Fruit fly (Drosophila melanogaster) whole organism, embryonic: ENCODE data around the gene ND-B17.

ENCODE experiments used
- Abd-B ChIP-seq: fragments of 200-800 bp; sonication (Bioruptor generic); optimal IDR thresholded peaks from 2 replicates; lab custom pipeline; 2018; ENCODE audit warnings: missing biosample characterization, mild to moderate bottlenecking, missing genetic modification characterization, moderate library complexity
- Ada2b ChIP-seq: fragments of 200-800 bp; sonication (Bioruptor generic); IDR thresholded peaks from 2 replicates; pipeline ENCODE4 v1.3.6; 2022; ENCODE audit warnings: missing biosample characterization, missing genetic modification characterization
- Aef1 ChIP-seq: fragments of 200-800 bp; sonication (Bioruptor generic); IDR thresholded peaks from 3 replicates; pipeline ENCODE4 v1.3.6; 2022; ENCODE audit warnings: missing biosample characterization, missing genetic modification characterization
- BEAF-32 ChIP-seq: fragments of 200-800 bp; sonication (Bioruptor generic); optimal IDR thresholded peaks from 3 replicates; lab custom pipeline; 2017; ENCODE audit warnings: missing biosample characterization, missing genetic modification characterization, mild to moderate bottlenecking, moderate library complexity, missing genetic modification reagents
- Blimp-1 ChIP-seq: fragments of 200-800 bp; sonication (Bioruptor generic); optimal IDR thresholded peaks from 3 replicates; lab custom pipeline; 2018; ENCODE audit warnings: missing biosample characterization, missing genetic modification characterization, mild to moderate bottlenecking, moderate library complexity, missing genetic modification reagents
- CG10267 ChIP-seq: fragments of 200-800 bp; sonication (Bioruptor generic); optimal IDR thresholded peaks from 2 replicates; lab custom pipeline; 2018; ENCODE audit warnings: missing biosample characterization, mild to moderate bottlenecking, missing genetic modification characterization, moderate library complexity
- CG10274 ChIP-seq: fragments of 200-800 bp; sonication (Bioruptor generic); optimal IDR thresholded peaks from 3 replicates; lab custom pipeline; 2017; ENCODE audit warnings: missing biosample characterization, mild to moderate bottlenecking, missing genetic modification characterization
- CG12659 ChIP-seq: fragments of 200-800 bp; sonication (Bioruptor generic); optimal IDR thresholded peaks from 3 replicates; lab custom pipeline; 2017; ENCODE audit warnings: mild to moderate bottlenecking, missing biosample characterization, missing genetic modification reagents, missing genetic modification characterization
- CG13296 ChIP-seq: fragments of 200-800 bp; sonication (Bioruptor generic); optimal IDR thresholded peaks from 3 replicates; lab custom pipeline; 2018; ENCODE audit warnings: missing biosample characterization, mild to moderate bottlenecking, missing genetic modification characterization
- CG14050 ChIP-seq: fragments of 200-800 bp; sonication (Bioruptor generic); IDR thresholded peaks from 3 replicates; pipeline ENCODE4 v1.3.6; 2022; ENCODE audit warnings: missing biosample characterization, missing genetic modification characterization
- CG15601 ChIP-seq: fragments of 200-800 bp; sonication (Bioruptor generic); optimal IDR thresholded peaks from 3 replicates; lab custom pipeline; 2019; ENCODE audit warnings: missing biosample characterization, mild to moderate bottlenecking, missing genetic modification characterization, moderate library complexity
- CG1647 ChIP-seq: fragments of 200-800 bp; sonication (Bioruptor generic); optimal IDR thresholded peaks from 3 replicates; lab custom pipeline; 2016; ENCODE audit warnings: missing biosample characterization, missing genetic modification characterization
- CG17802 ChIP-seq: fragments of 200-800 bp; sonication (Bioruptor generic); optimal IDR thresholded peaks from 2 replicates; lab custom pipeline; 2018; ENCODE audit warnings: missing biosample characterization, mild to moderate bottlenecking, missing genetic modification characterization, moderate library complexity
- CG1832 ChIP-seq: fragments of 200-800 bp; sonication (Bioruptor generic); optimal IDR thresholded peaks from 2 replicates; lab custom pipeline; 2017; ENCODE audit warnings: missing biosample characterization, mild to moderate bottlenecking, missing genetic modification characterization, inconsistent platforms
- CG32772 ChIP-seq: fragments of 200-800 bp; sonication (Bioruptor generic); IDR thresholded peaks from 2 replicates; pipeline ENCODE4 v1.3.6; 2022; ENCODE audit warnings: missing biosample characterization, missing genetic modification characterization
- CG4404 ChIP-seq: fragments of 200-800 bp; sonication (Bioruptor generic); IDR thresholded peaks from 2 replicates; pipeline ENCODE4 v1.3.6; 2022; ENCODE audit warnings: missing biosample characterization, missing genetic modification characterization
- CG4617 ChIP-seq: fragments of 200-800 bp; sonication (Bioruptor generic); optimal IDR thresholded peaks from 3 replicates; lab custom pipeline; 2016; ENCODE audit warnings: missing biosample characterization, missing genetic modification characterization, borderline replicate concordance
- CG6254 ChIP-seq: fragments of 200-800 bp; sonication (Bioruptor generic); optimal IDR thresholded peaks from 3 replicates; lab custom pipeline; 2017; ENCODE audit warnings: mild to moderate bottlenecking, missing biosample characterization, missing genetic modification reagents, missing genetic modification characterization
- CG7556 ChIP-seq: fragments of 200-800 bp; sonication (Bioruptor generic); optimal IDR thresholded peaks from 2 replicates; lab custom pipeline; 2017; ENCODE audit warnings: missing biosample characterization, mild to moderate bottlenecking, missing genetic modification characterization
- CG8924 ChIP-seq: fragments of 200-800 bp; optimal IDR thresholded peaks from 3 replicates; lab custom pipeline; 2019; ENCODE audit warnings: missing biosample characterization, mild to moderate bottlenecking, missing genetic modification characterization, moderate library complexity
- CG9876 ChIP-seq: fragments of 200-800 bp; sonication (Bioruptor generic); optimal IDR thresholded peaks from 2 replicates; lab custom pipeline; 2016; ENCODE audit warnings: missing biosample characterization, missing genetic modification characterization
- Doc2 ChIP-seq: fragments of 200-800 bp; sonication (Bioruptor generic); IDR thresholded peaks from 2 replicates; pipeline ENCODE4 v1.3.6; 2022; ENCODE audit warnings: missing biosample characterization, missing genetic modification characterization
- Fer2 ChIP-seq: fragments of 200-800 bp; sonication (Bioruptor generic); optimal IDR thresholded peaks from 2 replicates; lab custom pipeline; 2018; ENCODE audit warnings: missing biosample characterization, mild to moderate bottlenecking, missing genetic modification characterization, moderate library complexity
- Hr51 ChIP-seq, 2 experiments: fragments of 200-800 bp; sonication (Bioruptor generic); optimal IDR thresholded peaks; 2 replicates in 1 of 2; 3 replicates in 1 of 2; lab custom pipeline; 2016 to 2018; ENCODE audit warnings: missing biosample characterization in 2 of 2, missing genetic modification characterization in 2 of 2, mild to moderate bottlenecking in 1 of 2, moderate library complexity in 1 of 2
- PHDP ChIP-seq: fragments of 200-800 bp; sonication (Bioruptor generic); optimal IDR thresholded peaks from 3 replicates; lab custom pipeline; 2018; ENCODE audit warnings: missing biosample characterization, mild to moderate bottlenecking, missing genetic modification characterization, moderate library complexity
- Sry-δ ChIP-seq: fragments of 200-800 bp; sonication (Bioruptor generic); optimal IDR thresholded peaks from 2 replicates; lab custom pipeline; 2016; ENCODE audit warnings: missing biosample characterization, missing genetic modification characterization
- Xrp1 ChIP-seq: fragments of 200-800 bp; sonication (Bioruptor generic); IDR thresholded peaks from 2 replicates; pipeline ENCODE4 v1.3.6; 2022; ENCODE audit warnings: missing biosample characterization, missing genetic modification characterization
- bab2 ChIP-seq: fragments of 200-800 bp; sonication (Bioruptor generic); optimal IDR thresholded peaks from 2 replicates; lab custom pipeline; 2016; ENCODE audit warnings: missing biosample characterization, missing genetic modification characterization
- br ChIP-seq: fragments of >200 bp; optimal IDR thresholded peaks from 2 replicates; lab custom pipeline; 2017
- btn ChIP-seq: fragments of 200-800 bp; sonication (Bioruptor generic); optimal IDR thresholded peaks from 2 replicates; lab custom pipeline; 2016; ENCODE audit warnings: missing biosample characterization, missing genetic modification characterization
- cad ChIP-seq: fragments of >200 bp; optimal IDR thresholded peaks from 2 replicates; lab custom pipeline; 2017; ENCODE audit warnings: missing biosample characterization, missing genetic modification characterization
- corto ChIP-seq: fragments of 200-800 bp; sonication (Bioruptor generic); optimal IDR thresholded peaks from 2 replicates; lab custom pipeline; 2016; ENCODE audit warnings: missing biosample characterization, mild to moderate bottlenecking, missing genetic modification characterization, moderate library complexity
- crol ChIP-seq: fragments of 200-800 bp; sonication (Bioruptor generic); IDR thresholded peaks from 2 replicates; pipeline ENCODE4 v1.3.6; 2022; ENCODE audit warnings: missing biosample characterization, missing genetic modification characterization
- crp ChIP-seq, 2 experiments: fragments of 200-800 bp; sonication (Bioruptor generic); optimal IDR thresholded peaks; 2 replicates in 1 of 2; 3 replicates in 1 of 2; lab custom pipeline; 2017; ENCODE audit warnings: missing biosample characterization in 2 of 2, missing genetic modification characterization in 2 of 2, mild to moderate bottlenecking in 1 of 2, moderate library complexity in 1 of 2
- fd102C ChIP-seq: fragments of 200-800 bp; sonication (Bioruptor generic); optimal IDR thresholded peaks from 2 replicates; lab custom pipeline; 2018; ENCODE audit warnings: missing biosample characterization, mild to moderate bottlenecking, missing genetic modification characterization, moderate library complexity
- fd96Cb ChIP-seq: fragments of 200-800 bp; sonication (Bioruptor generic); optimal IDR thresholded peaks from 2 replicates; lab custom pipeline; 2018; ENCODE audit warnings: missing biosample characterization, mild to moderate bottlenecking, missing genetic modification characterization, moderate library complexity
- hb ChIP-seq: fragments of 200-800 bp; sonication (Bioruptor generic); IDR thresholded peaks from 3 replicates; pipeline ENCODE4 v1.3.6; 2022; ENCODE audit warnings: missing biosample characterization, missing genetic modification characterization; ENCODE audit not compliant: partially characterized antibody
- jing ChIP-seq: fragments of 200-800 bp; sonication (Bioruptor generic); optimal IDR thresholded peaks from 2 replicates; lab custom pipeline; 2018; ENCODE audit warnings: missing biosample characterization, mild to moderate bottlenecking, missing genetic modification characterization
- lab ChIP-seq: fragments of 200-800 bp; sonication (Bioruptor generic); optimal IDR thresholded peaks from 3 replicates; lab custom pipeline; 2017; ENCODE audit warnings: missing biosample characterization, missing genetic modification characterization, mild to moderate bottlenecking, moderate library complexity, missing genetic modification reagents
- nau ChIP-seq: fragments of 200-800 bp; sonication (Bioruptor generic); optimal IDR thresholded peaks from 3 replicates; lab custom pipeline; 2017; ENCODE audit warnings: missing biosample characterization, mild to moderate bottlenecking, missing genetic modification characterization, missing genetic modification reagents
- nerfin-2 ChIP-seq: fragments of 200-800 bp; sonication (Bioruptor generic); IDR thresholded peaks from 2 replicates; pipeline ENCODE4 v1.3.6; 2022; ENCODE audit warnings: missing biosample characterization, missing genetic modification characterization; ENCODE audit not compliant: partially characterized antibody
- oc ChIP-seq: fragments of 200-800 bp; sonication (Bioruptor generic); optimal IDR thresholded peaks from 2 replicates; lab custom pipeline; 2018; ENCODE audit warnings: missing biosample characterization, mild to moderate bottlenecking, missing genetic modification characterization, moderate library complexity
- peb ChIP-seq: fragments of 200-800 bp; sonication (Bioruptor generic); IDR thresholded peaks from 2 replicates; pipeline ENCODE4 v1.3.6; 2022; ENCODE audit warnings: missing biosample characterization, missing genetic modification characterization
- pnt ChIP-seq: fragments of 200-800 bp; sonication (Bioruptor generic); optimal IDR thresholded peaks from 3 replicates; lab custom pipeline; 2016; ENCODE audit warnings: missing biosample characterization, missing genetic modification characterization
- pum ChIP-seq: fragments of 200-800 bp; sonication (Bioruptor generic); optimal IDR thresholded peaks from 2 replicates; lab custom pipeline; 2016; ENCODE audit warnings: missing biosample characterization, missing genetic modification characterization
- ro ChIP-seq: fragments of 200-800 bp; sonication (Bioruptor generic); IDR thresholded peaks from 2 replicates; pipeline ENCODE4 v1.3.6; 2022; ENCODE audit warnings: missing biosample characterization, missing genetic modification characterization
- sqz ChIP-seq: fragments of 200-800 bp; sonication (Bioruptor generic); optimal IDR thresholded peaks from 3 replicates; lab custom pipeline; 2018; ENCODE audit warnings: missing biosample characterization, mild to moderate bottlenecking, missing genetic modification characterization
- stc ChIP-seq: fragments of 200-800 bp; sonication (Bioruptor generic); IDR thresholded peaks from 2 replicates; pipeline ENCODE4 v1.3.6; 2022; ENCODE audit warnings: missing biosample characterization, missing genetic modification characterization
- tin ChIP-seq: fragments of 200-800 bp; sonication (Bioruptor generic); optimal IDR thresholded peaks from 3 replicates; lab custom pipeline; 2016; ENCODE audit warnings: missing biosample characterization, missing genetic modification characterization
- tll ChIP-seq, 2 experiments: fragments of 200-800 bp in 1 of 2; fragments of >200 bp in 1 of 2; sonication (Bioruptor generic) in 1 of 2; optimal IDR thresholded peaks; 2 replicates each; lab custom pipeline; 2017 to 2019; ENCODE audit warnings: missing biosample characterization in 2 of 2, missing genetic modification characterization in 2 of 2, mild to moderate bottlenecking in 1 of 2, moderate library complexity in 1 of 2
- tx ChIP-seq: fragments of 200-800 bp; sonication (Bioruptor generic); optimal IDR thresholded peaks from 2 replicates; lab custom pipeline; 2016; ENCODE audit warnings: missing biosample characterization, missing genetic modification characterization

Gene ND-B17

dm6 chr2L:15764029-15764428 lies 13.2 kb upstream of the ND-B17 start, which contains the start of gene CG3793 (continued):
- TF ChIP-seq Hr51 (GFP tag; optimal IDR thresholded peaks at IDR 0.05; lab: Kevin White, UChicago): no peak
- no peak for TF ChIP-seq CG1647 (GFP tag; lab: Kevin White, UChicago)
- TF ChIP-seq nau (GFP tag; lab: Kevin White, UChicago): no peak
- no peak for TF ChIP-seq jing
- no peak for TF ChIP-seq CG17802 (tag; lab: Kevin White, UChicago)
- TF ChIP-seq CG12659 (GFP tag; lab: Kevin White, UChicago): no peak
- no peak for TF ChIP-seq lab (GFP tag; lab: Kevin White, UChicago)
- no peak for TF ChIP-seq fd102C
- TF ChIP-seq corto: no peak
- TF ChIP-seq peb (GFP tag; lab: Robert Waterston, UW): no peak
- peak; percentile 13 for TF ChIP-seq CG15601
- TF ChIP-seq sqz (GFP tag; lab: Kevin White, UChicago): no peak
- TF ChIP-seq Doc2: no peak
- TF ChIP-seq Ada2b (GFP tag; lab: Robert Waterston, UW): no peak
- no peak for TF ChIP-seq crol (GFP tag; lab: Robert Waterston, UW)
- TF ChIP-seq CG10267: peak; percentile 92
- TF ChIP-seq BEAF-32: peak; percentile 38
- TF ChIP-seq cad (GFP tag; lab: Kevin White, UChicago): no peak
- no peak for TF ChIP-seq Xrp1 (GFP tag; lab: Robert Waterston, UW)
- TF ChIP-seq CG10274 (GFP tag; lab: Kevin White, UChicago): no peak
- TF ChIP-seq Fer2: no peak
- peak; percentile 13 for TF ChIP-seq Sry-δ (GFP tag; lab: Kevin White, UChicago)
- TF ChIP-seq btn (GFP tag; lab: Kevin White, UChicago): no peak
- no peak for TF ChIP-seq PHDP (tag; lab: Kevin White, UChicago)
- no peak for TF ChIP-seq Abd-B (GFP tag; lab: Kevin White, UChicago)
- TF ChIP-seq tx (GFP tag; lab: Kevin White, UChicago): no peak
- no peak for TF ChIP-seq pum
- TF ChIP-seq hb: peak; percentile 65; the same call in 2 of the 3 replicates
- TF ChIP-seq stc: no peak
- TF ChIP-seq CG7556 (GFP tag; lab: Kevin White, UChicago): no peak
- no peak for TF ChIP-seq ro (GFP tag; lab: Robert Waterston, UW)
- no peak for TF ChIP-seq CG6254
- no peak for TF ChIP-seq CG14050 (GFP tag; lab: Robert Waterston, UW)
- TF ChIP-seq oc (tag; lab: Kevin White, UChicago): no peak
- peak; percentile 8; the same call in 1 of the 2 replicates for TF ChIP-seq CG32772 (GFP tag; lab: Robert Waterston, UW)
- TF ChIP-seq br (lab: Kevin White, UChicago): no peak
- TF ChIP-seq bab2: no peak
- no peak for TF ChIP-seq tll (GFP tag; optimal IDR thresholded peaks at IDR 0.05; lab: Kevin White, UChicago)
- no peak for TF ChIP-seq CG9876
- no peak for TF ChIP-seq tin
- no peak for TF ChIP-seq CG13296
- TF ChIP-seq CG8924: no peak
- no peak for TF ChIP-seq CG4404 (GFP tag; lab: Robert Waterston, UW)
- TF ChIP-seq fd96Cb: no peak
- no peak for TF ChIP-seq CG1832 (GFP tag; lab: Kevin White, UChicago)
- TF ChIP-seq Aef1 (GFP tag; lab: Robert Waterston, UW): no peak
- TF ChIP-seq crp (GFP tag; optimal IDR thresholded peaks at IDR 0.05; lab: Kevin White, UChicago): peak in 1 of 2 experiments; percentile 83
- TF ChIP-seq Blimp-1: no peak
- TF ChIP-seq nerfin-2 (GFP tag; lab: Robert Waterston, UW): peak; percentile 33; the same call in 1 of the 2 replicates
- TF ChIP-seq pnt (GFP tag; lab: Kevin White, UChicago): no peak
- TF ChIP-seq CG4617 (GFP tag; lab: Kevin White, UChicago): no peak
